Worm (Caenorhabditis elegans) whole organism, dauer: Measurements from ENCODE around the gene irld-49.

ENCODE experiments used
- unc-62 ChIP-seq: sonication (generic microtip); optimal IDR thresholded peaks from 2 replicates; lab custom pipeline; 2017; ENCODE audit warnings: missing biosample characterization, missing genetic modification reagents, missing genetic modification characterization

Gene irld-49

DNA sequence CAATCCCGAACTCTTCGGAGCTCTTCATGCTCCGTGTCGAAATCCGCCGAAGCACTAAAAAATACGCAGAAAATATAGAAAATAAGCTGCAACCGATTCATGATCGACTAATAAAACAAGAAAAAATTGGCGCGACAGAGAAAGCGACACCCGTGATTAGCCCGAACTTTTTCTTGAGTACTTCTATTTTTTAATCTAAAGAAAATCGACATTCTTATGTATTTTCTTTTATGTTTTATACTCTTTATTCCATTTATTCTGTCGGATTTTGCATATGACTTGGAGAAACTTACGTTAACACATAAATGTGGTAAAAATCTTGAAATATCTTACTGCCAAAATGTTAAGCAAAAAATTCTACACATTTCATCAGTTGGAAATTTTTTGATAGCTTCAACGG lies at the start of gene irld-49, which contains the start of gene irld-50:
Gene irld-49 (plus strand): TSS at position 211 of the 400 bp plus-strand sequence.
Gene irld-50 (minus strand): TSS at position 101 of the 400 bp plus-strand sequence.
- TF ChIP-seq unc-62 (GFP tag; lab: Kevin White, UChicago), result no peak

DNA sequence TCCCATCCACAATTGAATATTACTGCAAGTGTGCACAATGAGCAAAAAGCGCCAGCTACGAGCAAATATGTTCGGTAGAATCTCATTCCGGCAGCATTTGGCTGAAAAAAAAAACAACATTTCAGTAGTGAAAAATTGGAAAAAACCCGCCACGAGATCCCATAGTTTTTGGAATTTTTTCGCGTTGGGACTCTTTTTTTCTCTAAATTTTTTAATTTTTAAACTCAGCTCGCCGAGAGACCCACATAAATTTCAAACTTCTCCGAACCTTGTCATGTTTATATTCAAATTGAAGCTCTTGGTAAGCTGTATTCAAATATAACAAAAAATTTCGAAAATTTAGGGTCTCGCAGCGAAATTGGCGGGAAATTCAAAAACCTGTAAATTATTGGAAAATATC lies 49.7 kb upstream of the irld-49 start, which contains the start of gene sqv-2:
Gene sqv-2 (minus strand): TSS at position 101 of the 400 bp plus-strand sequence.
- no peak for TF ChIP-seq unc-62 (GFP tag; lab: Kevin White, UChicago)

DNA sequence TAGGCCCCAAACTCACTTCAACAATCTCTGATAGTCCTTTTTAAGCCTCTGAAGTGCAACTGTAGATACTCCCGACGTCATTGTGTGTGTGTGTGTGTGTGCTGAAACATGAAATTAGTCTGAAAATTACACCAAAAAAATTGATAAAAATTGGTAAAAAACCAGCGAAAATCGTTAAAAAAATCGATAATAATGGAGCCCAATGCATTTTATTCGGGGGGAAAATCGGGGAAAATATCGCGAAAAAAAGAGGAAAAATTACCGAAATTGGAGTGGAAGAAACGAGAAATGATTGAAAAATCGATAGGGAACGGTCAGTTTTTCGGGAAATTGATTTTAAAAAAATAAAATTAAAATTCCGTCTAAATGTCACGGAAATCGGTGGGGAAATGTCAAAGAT lies 43.7 kb upstream of the irld-49 start, which contains the start of gene ubc-26:
Gene ubc-26 (minus strand): TSS at position 101 of the 400 bp plus-strand sequence.
- no peak for TF ChIP-seq unc-62 (GFP tag; lab: Kevin White, UChicago)

DNA sequence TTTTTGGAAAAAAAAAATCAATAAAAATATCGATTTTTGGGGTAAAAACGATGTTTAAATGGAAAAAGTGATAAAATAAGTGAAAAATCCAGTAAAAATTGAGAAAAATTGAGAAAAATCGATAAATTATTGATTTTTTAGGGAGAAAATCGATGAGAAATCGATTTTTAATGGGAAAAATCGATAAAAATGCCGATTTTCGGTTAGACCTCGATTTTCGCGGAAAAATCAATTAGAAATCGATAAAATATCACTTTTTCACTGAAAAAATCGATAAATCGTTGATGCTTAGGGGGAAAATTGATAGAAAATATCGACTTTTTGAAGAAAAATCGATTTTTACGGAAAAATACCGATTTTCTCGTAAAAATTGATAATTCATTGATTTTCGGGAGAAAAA lies 42.8 kb upstream of the irld-49 start:
- no peak for TF ChIP-seq unc-62 (GFP tag; lab: Kevin White, UChicago)

DNA sequence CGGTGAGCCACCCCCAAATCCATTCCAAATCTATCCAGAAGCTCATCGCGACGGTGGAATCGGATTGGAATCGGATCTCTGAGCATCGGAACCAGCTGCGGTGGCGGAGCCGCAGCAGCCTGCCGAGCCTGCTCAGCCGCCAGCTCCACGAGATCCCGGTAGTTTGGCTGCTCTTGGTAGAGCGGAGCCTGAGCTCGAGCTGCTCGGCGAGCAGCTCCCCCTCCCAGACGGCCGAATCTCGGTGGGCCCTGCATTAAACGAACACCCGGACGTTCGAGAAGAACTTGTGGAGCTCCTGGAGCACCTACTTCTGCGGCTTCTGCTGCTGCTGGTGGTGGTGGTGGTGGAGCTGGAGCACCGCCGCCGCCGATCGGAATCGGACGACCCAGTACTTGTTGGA lies 40.2 kb upstream of the irld-49 start:
- TF ChIP-seq unc-62 (GFP tag; lab: Kevin White, UChicago), result no peak

DNA sequence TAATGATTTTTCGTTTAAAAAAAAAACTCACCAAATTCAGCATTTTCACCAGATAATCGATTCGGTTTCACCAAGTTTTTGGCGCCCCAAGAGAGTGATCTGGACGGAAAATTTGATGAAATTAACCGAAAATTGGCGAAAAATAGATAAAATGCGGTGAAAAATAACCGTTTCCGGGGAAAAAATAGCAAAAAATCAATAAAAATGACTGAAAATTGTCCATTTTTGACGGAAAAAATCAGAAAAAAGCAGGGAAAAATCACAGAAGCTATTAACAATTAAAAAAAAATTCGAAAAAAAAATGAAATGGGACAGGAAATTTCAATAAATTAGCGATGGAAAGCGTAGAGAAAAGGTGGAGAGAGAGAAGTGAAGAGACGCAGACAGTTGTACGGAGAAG lies 30.5 kb upstream of the irld-49 start, which contains the start of gene ubc-15:
Gene ubc-15 (minus strand): TSS at position 101 of the 400 bp plus-strand sequence.
- TF ChIP-seq unc-62 (GFP tag; lab: Kevin White, UChicago), result no peak

DNA sequence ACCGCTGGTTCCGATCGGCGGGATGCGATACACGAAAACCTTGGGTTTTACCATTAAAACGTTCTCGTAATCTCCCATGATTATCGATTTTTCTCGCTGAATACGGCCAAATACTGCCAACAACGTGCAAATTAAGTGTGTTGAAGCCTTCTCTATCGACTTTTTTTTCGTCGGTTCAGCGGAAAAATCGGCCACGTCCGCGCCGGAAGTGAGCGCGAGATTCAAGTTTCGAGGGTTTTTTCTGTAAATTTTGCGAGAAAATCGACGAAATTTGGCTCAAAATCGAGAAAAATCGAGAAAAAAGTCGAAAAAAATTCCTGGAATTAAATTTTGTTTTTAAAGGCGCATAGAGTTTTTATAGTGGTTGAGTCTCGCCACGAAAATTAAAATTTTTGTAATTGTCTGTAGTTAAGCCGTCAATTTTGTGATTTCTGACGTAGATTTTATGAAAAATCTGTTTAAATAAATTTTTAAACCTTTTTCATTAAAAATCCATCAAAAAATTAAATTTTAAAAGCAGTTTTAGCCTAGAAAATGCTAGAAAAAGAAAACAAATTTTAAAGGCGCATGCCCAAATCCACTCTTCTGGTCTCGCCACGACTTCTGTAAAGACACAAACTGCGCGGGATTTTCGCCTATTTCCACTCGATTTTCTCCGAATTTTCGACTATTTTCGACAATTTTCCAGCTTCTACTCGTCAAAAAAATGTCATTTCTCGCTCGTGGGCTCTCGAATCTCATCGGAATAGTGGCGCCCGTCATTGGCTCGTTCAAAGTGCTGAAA lies 24.7 kb upstream of the irld-49 start, which contains the start of the genes ncap-1 and Y110A2AR.1:
Gene ncap-1 (minus strand): TSS at position 241 of the 784 bp plus-strand sequence.
Gene Y110A2AR.1 (plus strand): TSS at position 637 of the 784 bp plus-strand sequence.
- TF ChIP-seq unc-62 (GFP tag; lab: Kevin White, UChicago), result no peak

DNA sequence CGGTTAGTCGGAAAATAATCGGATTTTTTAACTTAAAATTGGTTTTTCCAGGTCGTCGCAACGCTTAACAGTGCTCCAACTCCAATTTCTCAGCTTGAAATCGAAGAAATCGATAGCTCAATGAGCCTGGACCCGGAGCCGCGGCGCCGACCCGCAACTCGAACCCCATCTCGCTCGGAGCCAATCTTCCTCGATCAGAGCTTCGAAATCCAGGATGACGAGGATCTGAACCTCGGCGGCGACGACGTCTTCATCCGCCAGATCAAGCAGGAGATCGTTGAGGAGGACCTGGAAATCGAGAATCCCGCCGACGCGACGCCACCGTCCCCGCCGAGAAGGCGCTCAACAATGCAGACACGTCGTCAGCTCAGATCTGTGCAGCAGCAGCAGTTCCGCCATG lies 23.7 kb upstream of the irld-49 start:
- no peak for TF ChIP-seq unc-62 (GFP tag; lab: Kevin White, UChicago)

DNA sequence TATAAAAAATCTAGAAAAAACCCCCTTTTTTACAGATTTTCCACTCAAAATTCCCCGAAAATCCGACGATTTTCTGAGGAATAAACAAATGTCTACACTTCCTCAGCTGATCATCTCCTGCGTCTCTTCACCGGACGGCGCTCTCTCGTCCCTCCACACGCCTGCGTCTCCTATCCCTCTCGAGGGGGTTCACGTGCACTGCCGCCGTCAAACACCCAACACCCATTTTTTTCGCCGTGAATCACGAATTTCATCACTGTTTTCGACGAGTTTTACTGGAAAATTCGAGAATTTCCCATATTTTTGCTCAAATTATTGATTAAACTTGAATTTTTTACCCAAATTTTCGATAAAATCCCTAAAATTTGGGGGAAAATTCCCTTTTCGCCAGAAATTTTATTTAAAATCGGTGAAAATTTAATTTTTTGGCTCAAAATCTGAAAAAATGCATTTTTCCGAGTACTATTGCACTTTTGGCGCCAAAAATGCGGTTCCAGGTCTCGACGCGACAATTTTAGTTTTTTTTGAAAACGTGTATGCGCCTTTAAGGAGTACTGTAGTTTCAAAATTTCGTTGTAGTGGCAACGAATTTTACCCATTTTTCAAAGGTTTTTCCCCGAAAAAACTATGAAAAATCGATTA lies 23.0 kb upstream of the irld-49 start:
- TF ChIP-seq unc-62 (GFP tag; lab: Kevin White, UChicago), result no peak

DNA sequence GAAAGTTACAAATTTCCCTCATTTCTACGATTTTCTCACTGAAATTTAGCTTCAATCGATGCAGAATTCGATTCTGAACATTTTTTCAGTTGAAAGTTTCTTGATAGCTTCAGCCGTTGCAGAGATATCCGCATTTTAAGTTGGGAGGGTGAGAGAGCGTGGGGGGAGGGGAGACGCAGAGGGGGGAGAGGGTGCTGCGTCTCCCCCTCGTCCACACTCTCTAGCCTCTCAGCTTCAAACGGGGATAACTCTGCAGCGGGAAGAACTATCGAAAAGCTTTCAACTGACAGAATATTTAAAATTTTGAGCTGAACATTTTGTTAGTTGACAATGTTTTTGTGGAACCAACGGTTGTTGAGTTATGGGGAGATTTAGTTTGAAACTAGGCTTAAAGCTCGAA lies 22.1 kb upstream of the irld-49 start:
- TF ChIP-seq unc-62 (GFP tag; lab: Kevin White, UChicago), result no peak

DNA sequence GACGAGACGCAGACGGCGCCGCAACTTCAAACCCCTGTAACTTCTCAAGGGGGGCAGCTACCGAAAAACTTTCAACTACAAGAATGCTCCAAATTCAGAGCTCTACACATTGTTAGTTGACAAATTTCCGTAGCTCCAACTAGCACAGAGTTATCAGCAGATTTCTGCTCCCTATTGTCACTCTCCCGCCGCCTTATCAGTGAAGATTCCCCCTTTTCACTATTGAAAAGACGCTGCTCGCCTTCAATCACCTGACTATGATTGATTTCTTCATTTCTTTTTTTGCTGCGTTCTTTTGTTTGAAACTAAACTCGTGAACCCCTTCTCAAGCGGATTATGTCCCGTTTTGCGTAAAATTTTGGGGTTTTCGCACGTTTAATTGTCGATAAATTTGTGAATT lies 21.6 kb upstream of the irld-49 start:
- TF ChIP-seq unc-62 (GFP tag; lab: Kevin White, UChicago), result no peak

DNA sequence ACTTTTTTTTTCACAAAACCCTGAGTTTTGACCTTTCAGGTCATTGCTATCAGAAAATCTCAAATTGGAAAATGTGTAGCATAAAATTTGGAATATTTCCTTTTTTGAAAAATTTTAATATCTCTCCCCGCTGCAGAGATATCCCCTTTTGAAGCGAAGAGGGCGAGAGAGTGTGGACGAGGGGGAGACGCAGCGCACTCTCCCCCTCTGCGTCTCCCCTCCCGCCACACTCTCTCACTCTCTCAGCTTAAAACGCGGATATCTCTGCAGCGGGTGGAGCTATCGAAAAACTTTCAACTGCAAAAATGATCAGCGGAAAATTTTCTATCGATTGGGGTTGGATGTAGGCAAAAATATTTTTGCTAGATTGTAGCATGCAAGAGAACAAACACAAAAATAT lies 21.2 kb upstream of the irld-49 start:
- TF ChIP-seq unc-62 (GFP tag; lab: Kevin White, UChicago), result no peak

DNA sequence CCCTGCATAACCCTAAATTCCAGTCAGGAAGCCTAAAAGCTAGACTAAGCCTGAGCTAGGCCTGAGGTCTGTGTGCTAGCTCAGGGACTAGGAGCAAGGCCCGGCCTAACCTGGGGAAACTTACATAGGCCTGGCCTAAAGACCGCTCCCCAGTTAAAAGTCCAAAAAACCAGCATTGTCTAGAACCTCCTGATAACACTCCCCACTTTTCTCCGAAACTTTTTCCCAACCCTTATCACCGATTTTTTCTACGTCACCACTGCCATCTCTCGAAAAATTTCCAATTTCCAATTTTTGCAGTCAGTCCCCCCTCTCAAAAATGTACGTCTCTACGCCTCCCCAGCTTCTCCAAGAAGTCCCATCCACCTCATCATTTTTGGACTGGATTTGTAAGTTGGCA lies 20.4 kb upstream of the irld-49 start, which contains the start of gene ZK355.2:
Gene ZK355.2 (plus strand): TSS at position 301 of the 400 bp plus-strand sequence.
- no peak for TF ChIP-seq unc-62 (GFP tag; lab: Kevin White, UChicago)

DNA sequence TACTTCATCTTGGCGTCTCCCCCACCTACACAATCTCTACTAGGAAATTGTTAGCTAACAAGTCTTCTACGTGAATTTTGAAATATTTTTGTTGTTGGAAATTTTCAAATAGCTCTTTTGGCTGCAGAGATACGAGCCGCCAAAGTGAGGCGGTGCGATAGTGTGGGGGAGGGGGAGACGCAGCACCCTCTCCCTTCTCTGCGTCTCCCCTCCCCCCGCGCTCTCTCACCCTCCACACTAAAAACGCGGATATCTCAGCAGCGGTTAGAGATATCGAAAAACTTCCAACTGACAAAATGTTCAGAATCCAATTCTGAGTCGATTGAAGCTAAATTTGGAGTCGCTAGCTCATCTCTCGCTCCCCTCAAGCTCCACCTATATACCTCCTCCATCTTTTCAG lies 18.9 kb upstream of the irld-49 start:
- no peak for TF ChIP-seq unc-62 (GFP tag; lab: Kevin White, UChicago)

DNA sequence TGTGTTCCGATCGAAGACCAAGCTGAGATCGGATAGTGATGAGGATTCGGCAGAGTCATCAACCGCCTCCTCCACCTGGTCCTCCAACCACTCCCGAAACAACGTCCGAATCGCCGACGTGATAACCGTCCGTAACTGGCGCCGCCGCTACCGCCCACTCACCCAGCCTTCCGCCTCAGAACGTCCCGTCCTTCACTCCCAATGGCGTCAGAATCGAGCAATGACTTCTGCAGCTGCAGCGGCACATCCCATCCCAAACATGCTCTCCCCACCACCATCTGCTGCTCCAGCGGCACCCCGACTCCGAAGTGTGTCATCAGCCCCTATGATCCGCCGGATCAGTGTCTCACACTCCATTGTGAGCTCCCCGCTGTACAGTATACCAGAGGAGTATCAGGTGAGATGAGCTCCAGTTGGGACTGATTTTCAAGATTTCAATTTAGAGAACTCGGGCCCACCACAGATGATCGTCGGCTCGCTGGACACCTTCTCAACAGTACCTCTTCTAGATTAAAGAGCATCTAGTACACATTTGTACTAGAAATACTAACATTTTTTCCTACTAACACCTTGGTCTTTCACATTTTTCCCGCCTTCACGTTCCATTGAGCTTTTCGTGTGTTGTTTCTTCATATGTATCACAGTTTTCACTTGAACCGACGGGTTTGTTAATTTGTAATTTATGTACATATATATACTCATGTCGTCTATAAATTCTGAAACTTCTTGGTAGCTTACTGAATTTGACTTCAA lies 18.0 kb upstream of the irld-49 start:
- no peak for TF ChIP-seq unc-62 (GFP tag; lab: Kevin White, UChicago)
